Fruit fly (Drosophila melanogaster) whole organism, wandering third instar larva: ENCODE results near the gene p53.

Experiments used
- Abd-B ChIP-seq: fragments of >200 bp; optimal IDR thresholded peaks from 2 replicates; lab custom pipeline; 2017; ENCODE audit warnings: missing biosample characterization, missing genetic modification characterization
- CG32264 ChIP-seq: fragments of 200-800 bp; sonication (Bioruptor generic); optimal IDR thresholded peaks from 2 replicates; lab custom pipeline; 2016; ENCODE audit warnings: missing biosample characterization, missing genetic modification characterization
- CG9705 ChIP-seq: fragments of 200-800 bp; sonication (Bioruptor generic); optimal IDR thresholded peaks from 2 replicates; lab custom pipeline; 2018; ENCODE audit warnings: missing biosample characterization, mild to moderate bottlenecking, missing genetic modification characterization
- CrebA ChIP-seq: fragments of 200-800 bp; sonication (Bioruptor generic); optimal IDR thresholded peaks from 2 replicates; lab custom pipeline; 2016; ENCODE audit warnings: missing biosample characterization, mild to moderate bottlenecking, missing genetic modification characterization, borderline replicate concordance
- Dfd ChIP-seq: fragments of >200 bp; optimal IDR thresholded peaks from 2 replicates; lab custom pipeline; 2017; ENCODE audit warnings: missing biosample characterization, missing genetic modification characterization
- Dif ChIP-seq: fragments of 200-275, 200-300 bp; sonication (Bioruptor generic); optimal IDR thresholded peaks from 2 replicates; lab custom pipeline; 2018; ENCODE audit warnings: missing biosample characterization, missing genetic modification characterization; ENCODE audit not compliant: partially characterized antibody
- GATAd ChIP-seq: sonication (Bioruptor generic); optimal IDR thresholded peaks from 2 replicates; lab custom pipeline; 2016; ENCODE audit warnings: missing biosample characterization, missing genetic modification characterization
- HLH106 ChIP-seq: fragments of 200-800 bp; optimal IDR thresholded peaks from 3 replicates; lab custom pipeline; 2019; ENCODE audit warnings: missing biosample characterization, mild to moderate bottlenecking, missing genetic modification characterization, moderate library complexity
- Hnf4 ChIP-seq: fragments of 200-800 bp; sonication (Bioruptor generic); optimal IDR thresholded peaks from 2 replicates; lab custom pipeline; 2016; ENCODE audit warnings: missing biosample characterization, mild to moderate bottlenecking, missing genetic modification characterization
- Hr78 ChIP-seq: fragments of >200 bp; optimal IDR thresholded peaks from 2 replicates; lab custom pipeline; 2017; ENCODE audit warnings: missing biosample characterization, missing genetic modification characterization
- Hr83 ChIP-seq: fragments of 200-300 bp; sonication (Bioruptor generic); optimal IDR thresholded peaks from 2 replicates; lab custom pipeline; 2016; ENCODE audit warnings: missing biosample characterization, mild to moderate bottlenecking, missing genetic modification characterization, moderate library complexity; ENCODE audit not compliant: poor library complexity, severe bottlenecking
- Jra ChIP-seq: sonication (Bioruptor generic); optimal IDR thresholded peaks from 2 replicates; lab custom pipeline; 2016; ENCODE audit warnings: missing biosample characterization, missing genetic modification characterization
- Mio ChIP-seq: sonication (Bioruptor generic); optimal IDR thresholded peaks from 2 replicates; lab custom pipeline; 2016; ENCODE audit warnings: missing biosample characterization, missing genetic modification characterization
- Myc ChIP-seq: fragments of >200 bp; optimal IDR thresholded peaks from 2 replicates; lab custom pipeline; 2017
- N ChIP-seq: fragments of >200 bp; optimal IDR thresholded peaks from 2 replicates; lab custom pipeline; 2018; ENCODE audit warnings: missing biosample characterization, missing external identifiers, missing genetic modification characterization
- OdsH ChIP-seq: fragments of 200-800 bp; sonication (Bioruptor generic); optimal IDR thresholded peaks from 2 replicates; lab custom pipeline; 2016; ENCODE audit warnings: missing biosample characterization, mild to moderate bottlenecking, missing genetic modification characterization
- Rel ChIP-seq, 2 experiments: fragments of 200-800 bp; sonication (Bioruptor generic) in 1 of 2; optimal IDR thresholded peaks; 2 replicates in 1 of 2; 3 replicates in 1 of 2; lab custom pipeline; 2016 to 2019; ENCODE audit warnings: mild to moderate bottlenecking in 2 of 2, missing biosample characterization in 2 of 2, missing genetic modification characterization in 2 of 2, moderate library complexity in 1 of 2
- Sp1 ChIP-seq: fragments of 200-800 bp; sonication (Bioruptor generic); optimal IDR thresholded peaks from 3 replicates; lab custom pipeline; 2019; ENCODE audit warnings: missing biosample characterization, mild to moderate bottlenecking, missing genetic modification characterization, moderate library complexity
- Vsx2 ChIP-seq: fragments of 200-300, 225-300 bp; sonication (Bioruptor generic); optimal IDR thresholded peaks from 2 replicates; lab custom pipeline; 2018; ENCODE audit warnings: missing biosample characterization, missing genetic modification characterization; ENCODE audit not compliant: partially characterized antibody
- br ChIP-seq: fragments of 200-800 bp; sonication (Bioruptor generic); optimal IDR thresholded peaks from 2 replicates; lab custom pipeline; 2016; ENCODE audit warnings: missing biosample characterization, missing genetic modification characterization
- brk ChIP-seq: fragments of 200-800 bp; sonication (Bioruptor generic); optimal IDR thresholded peaks from 2 replicates; lab custom pipeline; 2016; ENCODE audit warnings: missing biosample characterization, mild to moderate bottlenecking, missing genetic modification characterization
- dl ChIP-seq, 2 experiments: fragments of 175-275, 200-275 bp in 1 of 2; fragments of 200-275 bp in 1 of 2; sonication (Bioruptor generic); optimal IDR thresholded peaks; lab custom pipeline; 2018; ENCODE audit warnings: mild to moderate bottlenecking in 2 of 2, missing biosample characterization in 2 of 2, missing genetic modification characterization in 2 of 2, moderate library complexity in 2 of 2; ENCODE audit not compliant: partially characterized antibody in 2 of 2, insufficient read depth in 1 of 2
- dmrt93B ChIP-seq: fragments of 200-800 bp; sonication (Bioruptor generic); optimal IDR thresholded peaks from 2 replicates; lab custom pipeline; 2018; ENCODE audit warnings: missing biosample characterization, mild to moderate bottlenecking, missing genetic modification characterization
- dsf ChIP-seq: sonication (Bioruptor generic); optimal IDR thresholded peaks from 2 replicates; lab custom pipeline; 2016; ENCODE audit warnings: missing biosample characterization, missing genetic modification characterization, borderline replicate concordance
- ey ChIP-seq: fragments of 200-800 bp; sonication (Bioruptor generic); optimal IDR thresholded peaks from 2 replicates; lab custom pipeline; 2016; ENCODE audit warnings: missing biosample characterization, missing genetic modification characterization
- foxo ChIP-seq, 2 experiments: fragments of 200-800 bp; sonication (Bioruptor generic); optimal IDR thresholded peaks; 2 replicates in 1 of 2; 3 replicates in 1 of 2; lab custom pipeline; 2016 to 2017; ENCODE audit warnings: missing biosample characterization in 2 of 2, missing genetic modification characterization in 2 of 2
- fru ChIP-seq: fragments of 200-800 bp; sonication (Bioruptor generic); optimal IDR thresholded peaks from 3 replicates; lab custom pipeline; 2016; ENCODE audit warnings: missing biosample characterization, mild to moderate bottlenecking, missing genetic modification characterization
- h ChIP-seq: fragments of 200-800 bp; sonication (Bioruptor generic); optimal IDR thresholded peaks from 3 replicates; lab custom pipeline; 2016; ENCODE audit warnings: missing biosample characterization, mild to moderate bottlenecking, missing genetic modification characterization
- jim ChIP-seq: fragments of 175-275, 200-325 bp; sonication (Bioruptor generic); optimal IDR thresholded peaks from 2 replicates; lab custom pipeline; 2016; ENCODE audit warnings: missing biosample characterization, mild to moderate bottlenecking, missing genetic modification characterization
- lola ChIP-seq: fragments of >200 bp; optimal IDR thresholded peaks from 2 replicates; lab custom pipeline; 2017; ENCODE audit warnings: missing biosample characterization, missing genetic modification characterization
- pan ChIP-seq: fragments of >200 bp; optimal IDR thresholded peaks from 2 replicates; lab custom pipeline; 2017
- psq ChIP-seq: fragments of 200-800 bp; sonication (Bioruptor generic); optimal IDR thresholded peaks from 3 replicates; lab custom pipeline; 2017; ENCODE audit warnings: missing biosample characterization, mild to moderate bottlenecking, missing genetic modification characterization, moderate library complexity
- rgr ChIP-seq: fragments of 200-800 bp; sonication (Bioruptor generic); optimal IDR thresholded peaks from 3 replicates; lab custom pipeline; 2016; ENCODE audit warnings: missing biosample characterization, mild to moderate bottlenecking, missing genetic modification characterization
- sage ChIP-seq: fragments of 200-800 bp; sonication (Bioruptor generic); optimal IDR thresholded peaks from 2 replicates; lab custom pipeline; 2016; ENCODE audit warnings: missing biosample characterization, mild to moderate bottlenecking, missing genetic modification characterization
- sv ChIP-seq: fragments of 200-800 bp; sonication (Bioruptor generic); optimal IDR thresholded peaks from 3 replicates; lab custom pipeline; 2016; ENCODE audit warnings: missing biosample characterization, missing genetic modification characterization
- tai ChIP-seq: sonication (Bioruptor generic); optimal IDR thresholded peaks from 2 replicates; lab custom pipeline; 2016; ENCODE audit warnings: missing biosample characterization, missing genetic modification characterization
- usp ChIP-seq: fragments of >200 bp; optimal IDR thresholded peaks from 2 replicates; lab custom pipeline; 2017; ENCODE audit warnings: missing biosample characterization, missing genetic modification characterization
- woc ChIP-seq: sonication (Bioruptor generic); optimal IDR thresholded peaks from 2 replicates; lab custom pipeline; 2016; ENCODE audit warnings: missing biosample characterization, mild to moderate bottlenecking, missing genetic modification characterization

Gene p53

DNA sequence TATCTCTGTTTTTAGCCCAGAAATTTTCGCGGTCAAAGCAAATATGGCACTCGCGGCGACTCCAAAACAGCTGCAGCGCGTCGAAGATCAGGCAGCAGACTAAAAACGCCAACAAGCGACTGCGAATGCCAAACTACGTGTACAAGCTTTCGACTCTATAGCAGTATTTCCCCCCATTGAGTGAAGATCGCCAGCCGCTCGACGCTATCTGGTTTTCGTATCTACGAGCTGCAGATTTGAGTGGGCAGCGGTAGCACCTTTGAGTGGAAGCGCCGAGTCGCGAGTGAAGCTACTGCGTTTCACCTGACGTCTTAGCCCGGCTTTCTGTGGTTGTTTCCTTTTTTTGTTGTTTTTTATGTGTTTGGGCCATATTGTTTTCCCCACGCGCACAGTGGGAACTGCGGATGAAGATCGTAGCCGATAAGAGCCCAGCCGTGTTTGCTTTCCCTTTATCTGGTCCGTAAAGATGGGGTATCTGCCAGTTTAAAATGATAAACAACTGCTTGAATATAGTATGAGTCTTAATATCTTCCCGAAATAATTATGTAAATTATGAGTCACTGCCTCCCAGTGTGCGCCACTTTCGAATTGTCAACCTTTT is 5.7 kb downstream of the p53 start, which contains the start of gene CG17121:
Gene CG17121 (minus strand): TSS at position 126 of the 601 bp plus-strand sequence.
- no peak for TF ChIP-seq GATAd (GFP tag; lab: Kevin White, UChicago)
- TF ChIP-seq CG9705: no peak
- TF ChIP-seq tai (GFP tag; lab: Kevin White, UChicago): no peak
- no peak for TF ChIP-seq HLH106
- peak; percentile 43 for TF ChIP-seq CrebA
- TF ChIP-seq Rel (GFP tag; optimal IDR thresholded peaks at IDR 0.05; lab: Kevin White, UChicago): no peak
- TF ChIP-seq Rel (tag; optimal IDR thresholded peaks at IDR 0.05; lab: Kevin White, UChicago): peak; percentile 85
- no peak for TF ChIP-seq Hnf4
- peak in 1 of 2 experiments; percentile 43 for TF ChIP-seq dl (GFP tag; optimal IDR thresholded peaks at IDR 0.05; lab: Kevin White, UChicago; ENCODE audit: insufficient read depth in 1 of 2, partially characterized antibody in 2 of 2)
- TF ChIP-seq foxo (GFP tag; optimal IDR thresholded peaks at IDR 0.05; lab: Kevin White, UChicago): no peak
- TF ChIP-seq lola (GFP tag; lab: Kevin White, UChicago): no peak
- TF ChIP-seq Dif (GFP tag; lab: Kevin White, UChicago): peak; percentile 33

DNA sequence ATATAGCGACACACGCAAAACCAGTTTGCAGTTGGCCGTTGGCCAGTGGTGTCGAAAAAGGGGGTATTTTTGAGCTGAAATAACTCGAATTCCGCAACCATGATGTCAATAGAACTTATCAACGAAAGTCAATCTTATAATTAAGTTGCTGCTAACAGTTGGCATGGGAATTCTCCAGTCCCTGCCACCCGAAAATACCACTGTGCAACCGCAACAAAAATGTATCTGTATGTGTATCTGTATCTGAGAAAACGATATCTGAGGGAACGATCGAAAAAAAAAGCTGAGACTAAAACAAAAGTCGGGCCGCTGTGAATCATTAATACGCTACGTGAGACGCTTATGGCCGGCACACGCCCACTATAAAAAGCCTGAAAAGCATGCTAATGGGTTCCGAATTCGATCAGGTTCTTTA is 7.3 kb downstream of the p53 start:
- TF ChIP-seq h (GFP tag; lab: Kevin White, UChicago): peak; percentile 96
- TF ChIP-seq OdsH: peak; percentile 94
- peak; percentile 91 for TF ChIP-seq Hnf4
- TF ChIP-seq foxo (GFP tag; optimal IDR thresholded peaks at IDR 0.05; lab: Kevin White, UChicago): peak; percentile 72 to 95
- peak; percentile 90 for TF ChIP-seq brk (GFP tag; lab: Kevin White, UChicago)
- no peak for TF ChIP-seq dl (GFP tag; optimal IDR thresholded peaks at IDR 0.05; lab: Kevin White, UChicago; ENCODE audit: insufficient read depth in 1 of 2, partially characterized antibody in 2 of 2)
- TF ChIP-seq Abd-B (GFP tag; lab: Kevin White, UChicago): no peak
- TF ChIP-seq Sp1 (GFP tag; lab: Kevin White, UChicago): peak; percentile 85
- TF ChIP-seq sv (GFP tag; lab: Kevin White, UChicago): no peak
- no peak for TF ChIP-seq CrebA
- peak; percentile 88 for TF ChIP-seq CG32264 (GFP tag; lab: Kevin White, UChicago)
- no peak for TF ChIP-seq Vsx2
- TF ChIP-seq Rel (GFP tag; optimal IDR thresholded peaks at IDR 0.05; lab: Kevin White, UChicago): peak; percentile 48
- peak; percentile 54 for TF ChIP-seq Rel (tag; optimal IDR thresholded peaks at IDR 0.05; lab: Kevin White, UChicago)
- TF ChIP-seq HLH106: peak; percentile 89
- TF ChIP-seq ey (GFP tag; lab: Kevin White, UChicago): peak; percentile 95
- peak; percentile 61 for TF ChIP-seq dsf (GFP tag; lab: Kevin White, UChicago)
- TF ChIP-seq woc (GFP tag; lab: Kevin White, UChicago): peak; percentile 88
- TF ChIP-seq CG9705: no peak
- TF ChIP-seq N (GFP tag; lab: Kevin White, UChicago): no peak
- no peak for TF ChIP-seq pan (lab: Kevin White, UChicago)
- TF ChIP-seq lola (GFP tag; lab: Kevin White, UChicago): no peak
- TF ChIP-seq Myc (lab: Kevin White, UChicago): no peak
- peak; percentile 20 for TF ChIP-seq jim (GFP tag; lab: Kevin White, UChicago)
- TF ChIP-seq rgr: peak; percentile 94
- peak; percentile 47 for TF ChIP-seq GATAd (GFP tag; lab: Kevin White, UChicago)
- peak; percentile 81 for TF ChIP-seq dmrt93B
- peak; percentile 24 for TF ChIP-seq Mio
- TF ChIP-seq Jra (GFP tag; lab: Kevin White, UChicago): peak; percentile 80
- TF ChIP-seq Dfd (GFP tag; lab: Kevin White, UChicago): no peak
- peak; percentile 88 for TF ChIP-seq psq (GFP tag; lab: Kevin White, UChicago)
- peak; percentile 88 for TF ChIP-seq sage (GFP tag; lab: Kevin White, UChicago)
- TF ChIP-seq Hr78 (GFP tag; lab: Kevin White, UChicago): no peak
- no peak for TF ChIP-seq usp (GFP tag; lab: Kevin White, UChicago)
- peak; percentile 75 for TF ChIP-seq Hr83 (GFP tag; lab: Kevin White, UChicago)
- TF ChIP-seq br: peak; percentile 93
- TF ChIP-seq fru: peak; percentile 94
- peak; percentile 90 for TF ChIP-seq tai (GFP tag; lab: Kevin White, UChicago)
- no peak for TF ChIP-seq Dif (GFP tag; lab: Kevin White, UChicago)
